Fruit fly (Drosophila melanogaster): ENCODE measurements around the gene dally.

- TF ChIP-seq usp (GFP tag; optimal IDR thresholded peaks at IDR 0.05), result no peak
- TF ChIP-seq CG8478 (optimal IDR thresholded peaks at IDR 0.05), result no peak
- TF ChIP-seq psq (optimal IDR thresholded peaks at IDR 0.05), result no peak
- no peak for TF ChIP-seq Dll (optimal IDR thresholded peaks at IDR 0.05)
- TF ChIP-seq EcR (GFP tag; optimal IDR thresholded peaks at IDR 0.05), result no peak
- TF ChIP-seq pan (optimal IDR thresholded peaks at IDR 0.05), result peak; percentile 63
Observed at dm6 chr3L:8841757-8842156, 14.5 kb downstream of the dally start.
